Worm (Caenorhabditis elegans): Measurements from ENCODE around the gene F22F7.11.
"Not testable (repeated sequence)": the region's sequence is repeated elsewhere in the genome, so short reads cannot be mapped to it uniquely, and the experiment has no call there.

The F22F7.11 gene

ce11 chrV:2119529-2119928 is at the start of gene F22F7.11:
Gene F22F7.11 (plus strand): TSS chrV:2119829.
- TF ChIP-seq ets-7 (tag; optimal IDR thresholded peaks at IDR 0.05) (no peak), ceh-13 (GFP tag; optimal IDR thresholded peaks at IDR 0.05) (no peak), ama-1 (optimal IDR thresholded peaks at IDR 0.05) (no peak), sea-1 (GFP tag; conservative IDR thresholded peaks at IDR 0.05) (no peak), ceh-36 (tag; optimal IDR thresholded peaks at IDR 0.05) (no peak), flt-1 (GFP tag; IDR thresholded peaks at IDR 0.05) (no peak), hmg-4 (GFP tag; optimal IDR thresholded peaks at IDR 0.05) (no peak)

ce11 chrV:2072807-2073206 is 46.8 kb upstream of the F22F7.11 start, which contains the start of gene Y40B10A.9:
Gene Y40B10A.9 (minus strand): TSS chrV:2072907.
- no peak for TF ChIP-seq pes-1 (GFP tag; IDR thresholded peaks at IDR 0.05)
- no peak for TF ChIP-seq scrt-1 (GFP tag; IDR thresholded peaks at IDR 0.05)
- TF ChIP-seq ceh-36 (tag; optimal IDR thresholded peaks at IDR 0.05) = no peak
- TF ChIP-seq aly-1 (tag; optimal IDR thresholded peaks at IDR 0.05) = no peak
- no peak for TF ChIP-seq F13C5.2 (tag; optimal IDR thresholded peaks at IDR 0.05)
- TF ChIP-seq tra-4 (tag; optimal IDR thresholded peaks at IDR 0.05) = no peak
- no peak for TF ChIP-seq ceh-13 (GFP tag; optimal IDR thresholded peaks at IDR 0.05)
- no peak for TF ChIP-seq flt-1 (GFP tag; IDR thresholded peaks at IDR 0.05)
- no peak for TF ChIP-seq hnd-1 (tag; optimal IDR thresholded peaks at IDR 0.05)

ce11 chrV:2076043-2076442 is 43.6 kb upstream of the F22F7.11 start:
- no peak for TF ChIP-seq ets-7 (tag; optimal IDR thresholded peaks at IDR 0.05)
- TF ChIP-seq tbx-37 (GFP tag; conservative IDR thresholded peaks at IDR 0.05) = no peak
- TF ChIP-seq hmbx-1 (tag; optimal IDR thresholded peaks at IDR 0.05) = no peak
- TF ChIP-seq tra-4 (tag; optimal IDR thresholded peaks at IDR 0.05) = no peak
- no peak for TF ChIP-seq flt-1 (GFP tag; IDR thresholded peaks at IDR 0.05)
- no peak for TF ChIP-seq hmg-4 (GFP tag; optimal IDR thresholded peaks at IDR 0.05)
- TF ChIP-seq B0310.2 (tag; optimal IDR thresholded peaks at IDR 0.05) = no peak
- no peak for TF ChIP-seq ceh-13 (GFP tag; optimal IDR thresholded peaks at IDR 0.05)
- no peak for TF ChIP-seq ama-1 (optimal IDR thresholded peaks at IDR 0.05)
- no peak for TF ChIP-seq pes-1 (GFP tag; IDR thresholded peaks at IDR 0.05)
- TF ChIP-seq ceh-36 (tag; optimal IDR thresholded peaks at IDR 0.05) = no peak
- TF ChIP-seq scrt-1 (GFP tag; IDR thresholded peaks at IDR 0.05) = no peak

- TF ChIP-seq ama-1 (optimal IDR thresholded peaks at IDR 0.05) = no peak
- no peak for TF ChIP-seq tbx-37 (GFP tag; conservative IDR thresholded peaks at IDR 0.05)
Measured at ce11 chrV:2081269-2081668, 38.4 kb upstream of the F22F7.11 start.

ce11 chrV:2081894-2082293 is 37.7 kb upstream of the F22F7.11 start:
- TF ChIP-seq tbx-11 (GFP tag; IDR thresholded peaks at IDR 0.05) (no peak), ama-1 (optimal IDR thresholded peaks at IDR 0.05) (no peak), scrt-1 (GFP tag; IDR thresholded peaks at IDR 0.05) (no peak), ceh-36 (tag; optimal IDR thresholded peaks at IDR 0.05) (no peak), tra-4 (tag; optimal IDR thresholded peaks at IDR 0.05) (no peak), F13C5.2 (tag; optimal IDR thresholded peaks at IDR 0.05) (no peak), hmg-4 (GFP tag; optimal IDR thresholded peaks at IDR 0.05) (no peak), hmbx-1 (tag; optimal IDR thresholded peaks at IDR 0.05) (no peak), aly-1 (tag; optimal IDR thresholded peaks at IDR 0.05) (no peak), ceh-13 (GFP tag; optimal IDR thresholded peaks at IDR 0.05) (no peak), hnd-1 (tag; optimal IDR thresholded peaks at IDR 0.05) (no peak)

ce11 chrV:2083869-2084268 is 35.8 kb upstream of the F22F7.11 start:
- no peak for TF ChIP-seq ets-7 (tag; optimal IDR thresholded peaks at IDR 0.05)
- no peak for TF ChIP-seq tra-4 (tag; optimal IDR thresholded peaks at IDR 0.05)
- TF ChIP-seq ceh-13 (GFP tag; optimal IDR thresholded peaks at IDR 0.05) = no peak
- no peak for TF ChIP-seq sea-1 (GFP tag; conservative IDR thresholded peaks at IDR 0.05)
- no peak for TF ChIP-seq tbx-37 (GFP tag; conservative IDR thresholded peaks at IDR 0.05)
- TF ChIP-seq hnd-1 (tag; optimal IDR thresholded peaks at IDR 0.05) = no peak
- TF ChIP-seq ama-1 (optimal IDR thresholded peaks at IDR 0.05) = no peak
- TF ChIP-seq ceh-36 (tag; optimal IDR thresholded peaks at IDR 0.05) = no peak

ce11 chrV:2085745-2086267 is 33.8 kb upstream of the F22F7.11 start, which contains the start of gene F36F12.3:
Gene F36F12.3 (plus strand): TSS chrV:2085795.
- 0 out of 2 replicates have a peak, but pooled peaks have one; percentile 11 for TF ChIP-seq scrt-1 (GFP tag; IDR thresholded peaks at IDR 0.05)

- not testable (repeated sequence) for TF ChIP-seq ceh-36 (tag; optimal IDR thresholded peaks at IDR 0.05); hmg-4 (GFP tag; optimal IDR thresholded peaks at IDR 0.05); hmbx-1 (tag; optimal IDR thresholded peaks at IDR 0.05)
Measured at ce11 chrV:2090321-2090720, 29.3 kb upstream of the F22F7.11 start, which contains the start of gene ztf-28. Gene ztf-28 (plus strand): TSS chrV:2090669.

ce11 chrV:2095204-2095603 is 24.4 kb upstream of the F22F7.11 start, which contains the start of gene F36F12.2:
Gene F36F12.2 (minus strand): TSS chrV:2095304.
- no peak for TF ChIP-seq tra-4 (tag; optimal IDR thresholded peaks at IDR 0.05)
- TF ChIP-seq hmbx-1 (tag; optimal IDR thresholded peaks at IDR 0.05) = no peak
- no peak for TF ChIP-seq hmg-4 (GFP tag; optimal IDR thresholded peaks at IDR 0.05)
- TF ChIP-seq ceh-36 (tag; optimal IDR thresholded peaks at IDR 0.05) = no peak
- no peak for TF ChIP-seq ama-1 (optimal IDR thresholded peaks at IDR 0.05)
- TF ChIP-seq tbx-11 (GFP tag; IDR thresholded peaks at IDR 0.05) = no peak
- no peak for TF ChIP-seq sea-1 (GFP tag; conservative IDR thresholded peaks at IDR 0.05)
